Worm (Caenorhabditis elegans): ENCODE measurements around the gene W08A12.3.

Gene W08A12.3

ce11 chrV:3706893-3707292 lies 24.2 kb downstream of the W08A12.3 start:
- TF ChIP-seq lim-6 (tag; optimal IDR thresholded peaks at IDR 0.05) (no peak), pag-3 (tag; optimal IDR thresholded peaks at IDR 0.05; ENCODE audit: borderline replicate concordance) (no peak), nhr-232 (tag; optimal IDR thresholded peaks at IDR 0.05) (no peak), dmd-4 (tag; optimal IDR thresholded peaks at IDR 0.05; ENCODE audit: borderline replicate concordance) (no peak), unc-3 (GFP tag; conservative IDR thresholded peaks at IDR 0.05) (no peak), unc-3 (tag; optimal IDR thresholded peaks at IDR 0.05) (no peak), pqm-1 (tag; optimal IDR thresholded peaks at IDR 0.05) (no peak), odd-2 (tag; optimal IDR thresholded peaks at IDR 0.05) (no peak), pat-9 (tag; optimal IDR thresholded peaks at IDR 0.05) (no peak), sox-2 (GFP tag; IDR thresholded peaks at IDR 0.05) (no peak), elt-2 (tag; optimal IDR thresholded peaks at IDR 0.05) (no peak), nfya-1 (tag; optimal IDR thresholded peaks at IDR 0.05) (no peak), unc-86 (tag; optimal IDR thresholded peaks at IDR 0.05) (no peak), hlh-13 (GFP tag; optimal IDR thresholded peaks at IDR 0.05) (no peak), gmeb-2 (tag; optimal IDR thresholded peaks at IDR 0.05) (no peak), ceh-18 (tag; optimal IDR thresholded peaks at IDR 0.05) (no peak), hlh-6 (tag; optimal IDR thresholded peaks at IDR 0.05) (no peak), tbx-7 (tag; optimal IDR thresholded peaks at IDR 0.05) (no peak), hlh-30 (tag; optimal IDR thresholded peaks at IDR 0.05; ENCODE audit: insufficient read depth) (no peak), dve-1 (tag; optimal IDR thresholded peaks at IDR 0.05) (no peak), hlh-8 (tag; optimal IDR thresholded peaks at IDR 0.05) (no peak)

DNA sequence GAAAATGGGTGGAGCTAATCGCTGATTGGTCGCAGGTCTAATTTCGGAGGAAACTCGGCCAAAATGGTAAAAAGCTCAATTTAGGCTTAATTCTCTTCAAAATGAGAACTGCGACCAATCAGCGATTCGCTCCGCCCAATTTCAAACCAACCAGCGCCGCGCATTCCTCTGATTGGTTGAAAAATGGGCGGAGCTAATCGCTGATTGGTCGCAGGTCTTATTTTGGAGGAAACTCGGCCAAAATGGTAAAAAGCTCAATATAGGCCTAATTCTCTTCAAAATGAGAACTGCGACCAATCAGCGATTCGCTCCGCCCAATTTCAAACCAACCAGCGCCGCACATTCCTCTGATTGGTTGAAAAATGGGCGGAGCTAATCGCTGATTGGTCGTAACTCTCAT lies 24.9 kb downstream of the W08A12.3 start:
- TF ChIP-seq nfya-1 (tag; optimal IDR thresholded peaks at IDR 0.05) = peak; percentile 87

ce11 chrV:3711544-3711943 lies 28.9 kb downstream of the W08A12.3 start:
- TF ChIP-seq fax-1 (tag; optimal IDR thresholded peaks at IDR 0.05) = no peak
- no peak for TF ChIP-seq pha-4 (tag; optimal IDR thresholded peaks at IDR 0.05)
- no peak for TF ChIP-seq ceh-30 (tag; optimal IDR thresholded peaks at IDR 0.05)
- no peak for TF ChIP-seq ttx-3 (tag; optimal IDR thresholded peaks at IDR 0.05)
- TF ChIP-seq ceh-22 (tag; optimal IDR thresholded peaks at IDR 0.05) = no peak
- no peak for TF ChIP-seq ceh-18 (tag; optimal IDR thresholded peaks at IDR 0.05)
- no peak for TF ChIP-seq nhr-232 (tag; optimal IDR thresholded peaks at IDR 0.05)
- no peak for TF ChIP-seq sdc-2 (tag; optimal IDR thresholded peaks at IDR 0.05)
- no peak for TF ChIP-seq ceh-34 (tag; optimal IDR thresholded peaks at IDR 0.05)
- no peak for TF ChIP-seq ref-2 (tag; optimal IDR thresholded peaks at IDR 0.05)
- TF ChIP-seq npax-4 (tag; optimal IDR thresholded peaks at IDR 0.05) = no peak
- no peak for TF ChIP-seq sox-4 (tag; optimal IDR thresholded peaks at IDR 0.05)
- no peak for TF ChIP-seq fkh-6 (tag; optimal IDR thresholded peaks at IDR 0.05)
- TF ChIP-seq ztf-16 (tag; optimal IDR thresholded peaks at IDR 0.05) = no peak

- no peak for TF ChIP-seq mec-3 (tag; optimal IDR thresholded peaks at IDR 0.05; ENCODE audit: borderline replicate concordance)
- no peak for TF ChIP-seq ttx-3 (tag; optimal IDR thresholded peaks at IDR 0.05)
- TF ChIP-seq sdc-2 (tag; optimal IDR thresholded peaks at IDR 0.05) = no peak
- TF ChIP-seq ceh-30 (tag; optimal IDR thresholded peaks at IDR 0.05) = no peak
- TF ChIP-seq hlh-15 (tag; optimal IDR thresholded peaks at IDR 0.05) = no peak
- no peak for TF ChIP-seq zip-5 (tag; optimal IDR thresholded peaks at IDR 0.05)
- TF ChIP-seq dmd-4 (tag; optimal IDR thresholded peaks at IDR 0.05; ENCODE audit: borderline replicate concordance) = no peak
- TF ChIP-seq nfya-1 (tag; optimal IDR thresholded peaks at IDR 0.05) = no peak
- no peak for TF ChIP-seq unc-86 (tag; optimal IDR thresholded peaks at IDR 0.05)
- TF ChIP-seq F13H6.1 (tag; optimal IDR thresholded peaks at IDR 0.05) = no peak
- no peak for TF ChIP-seq dve-1 (tag; optimal IDR thresholded peaks at IDR 0.05)
- no peak for TF ChIP-seq C38D4.7 (GFP tag; optimal IDR thresholded peaks at IDR 0.05)
- TF ChIP-seq nhr-232 (tag; optimal IDR thresholded peaks at IDR 0.05) = no peak
- no peak for TF ChIP-seq ceh-24 (tag; optimal IDR thresholded peaks at IDR 0.05)
Measured at ce11 chrV:3712192-3712591, 29.5 kb downstream of the W08A12.3 start.
